Worm (Caenorhabditis elegans) whole organism, mixed stage, embryonic: Measurements from ENCODE around the gene fbxa-15.

ENCODE experiments used
- M03D4.4 ChIP-seq: sonication (generic microtip); optimal IDR thresholded peaks from 2 replicates; lab custom pipeline; 2017; ENCODE audit warnings: mild to moderate bottlenecking, missing genetic modification characterization, missing compliant biosample characterization
- bed-3 ChIP-seq: fragments of 200-800 bp; sonication (Bioruptor generic); optimal IDR thresholded peaks from 3 replicates; lab custom pipeline; 2018; ENCODE audit warnings: mild to moderate bottlenecking, missing genetic modification characterization, moderate library complexity, missing compliant biosample characterization
- blmp-1 ChIP-seq: fragments of 150-350 bp; optimal IDR thresholded peaks from 2 replicates; lab custom pipeline; 2014; ENCODE audit warnings: missing biosample characterization, missing genetic modification characterization
- ceh-39 ChIP-seq: fragments of 150-350 bp; optimal IDR thresholded peaks from 2 replicates; lab custom pipeline; 2014; ENCODE audit warnings: missing biosample characterization, missing genetic modification characterization
- ceh-43 ChIP-seq: fragments of 200-800 bp; sonication (Bioruptor generic); optimal IDR thresholded peaks from 2 replicates; lab custom pipeline; 2018; ENCODE audit warnings: mild to moderate bottlenecking, missing genetic modification characterization, moderate library complexity, missing compliant biosample characterization
- ceh-83 ChIP-seq: fragments of 200-800 bp; sonication (Bioruptor generic); optimal IDR thresholded peaks from 2 replicates; lab custom pipeline; 2018; ENCODE audit warnings: mild to moderate bottlenecking, missing genetic modification characterization, missing compliant biosample characterization
- ces-1 ChIP-seq: fragments of 150-350 bp; optimal IDR thresholded peaks from 2 replicates; lab custom pipeline; 2014; ENCODE audit warnings: missing biosample characterization, missing genetic modification reagents, missing genetic modification characterization
- cnd-1 ChIP-seq: fragments of 200-800 bp; sonication (Bioruptor generic); optimal IDR thresholded peaks from 2 replicates; lab custom pipeline; 2018; ENCODE audit warnings: mild to moderate bottlenecking, missing genetic modification characterization, missing compliant biosample characterization
- drap-1 ChIP-seq: fragments of 200-800 bp; sonication (Bioruptor generic); optimal IDR thresholded peaks from 3 replicates; lab custom pipeline; 2018; ENCODE audit warnings: mild to moderate bottlenecking, missing genetic modification characterization, missing compliant biosample characterization
- elt-3 ChIP-seq: fragments of 150-350 bp; optimal IDR thresholded peaks from 2 replicates; lab custom pipeline; 2014; ENCODE audit warnings: missing biosample characterization, missing genetic modification characterization
- flh-1 ChIP-seq: fragments of 200-800 bp; sonication (Bioruptor generic); optimal IDR thresholded peaks from 2 replicates; lab custom pipeline; 2018; ENCODE audit warnings: mild to moderate bottlenecking, missing genetic modification characterization, moderate library complexity, missing compliant biosample characterization
- ham-2 ChIP-seq: fragments of 200-800 bp; sonication (Bioruptor generic); optimal IDR thresholded peaks from 2 replicates; lab custom pipeline; 2018; ENCODE audit warnings: mild to moderate bottlenecking, missing genetic modification characterization, missing compliant biosample characterization
- hlh-1 ChIP-seq: fragments of 150-350 bp; optimal IDR thresholded peaks from 2 replicates; lab custom pipeline; 2014; ENCODE audit warnings: missing biosample characterization, missing genetic modification reagents, missing genetic modification characterization
- lsy-2 ChIP-seq: fragments of 150-350 bp; optimal IDR thresholded peaks from 2 replicates; lab custom pipeline; 2014; ENCODE audit warnings: missing biosample characterization, missing genetic modification characterization
- mab-5 ChIP-seq: fragments of 150-350 bp; optimal IDR thresholded peaks from 2 replicates; lab custom pipeline; 2014; ENCODE audit warnings: missing biosample characterization, missing genetic modification characterization
- mep-1 ChIP-seq: fragments of 150-350 bp; optimal IDR thresholded peaks from 2 replicates; lab custom pipeline; 2017; ENCODE audit warnings: missing biosample characterization, missing genetic modification reagents, missing genetic modification characterization, inconsistent platforms
- nhr-12 ChIP-seq: fragments of 150-350 bp; optimal IDR thresholded peaks from 2 replicates; lab custom pipeline; 2014; ENCODE audit warnings: missing biosample characterization, missing genetic modification characterization
- nhr-2 ChIP-seq: fragments of 150-350 bp; optimal IDR thresholded peaks from 2 replicates; lab custom pipeline; 2014; ENCODE audit warnings: missing biosample characterization, missing genetic modification characterization
- nhr-237 ChIP-seq: fragments of 150-350 bp; optimal IDR thresholded peaks from 2 replicates; lab custom pipeline; 2014; ENCODE audit warnings: missing biosample characterization, missing genetic modification characterization
- nhr-28 ChIP-seq: fragments of 150-350 bp; optimal IDR thresholded peaks from 2 replicates; lab custom pipeline; 2014; ENCODE audit warnings: missing biosample characterization, missing genetic modification characterization
- nhr-76 ChIP-seq: sonication (generic microtip); optimal IDR thresholded peaks from 2 replicates; lab custom pipeline; 2017; ENCODE audit warnings: missing biosample characterization, missing genetic modification characterization
- pha-4 ChIP-seq: fragments of 150-350 bp; optimal IDR thresholded peaks from 2 replicates; lab custom pipeline; 2018; ENCODE audit warnings: missing biosample characterization, missing genetic modification reagents, missing genetic modification characterization
- sem-2 ChIP-seq: fragments of 200-800 bp; sonication (Bioruptor generic); optimal IDR thresholded peaks from 2 replicates; lab custom pipeline; 2018; ENCODE audit warnings: mild to moderate bottlenecking, missing genetic modification characterization, missing compliant biosample characterization
- snpc-4 ChIP-seq: fragments of 150-350 bp; optimal IDR thresholded peaks from 2 replicates; lab custom pipeline; 2014; ENCODE audit warnings: missing biosample characterization, missing genetic modification characterization
- tbx-8 ChIP-seq: fragments of 200-800 bp; sonication (Bioruptor generic); optimal IDR thresholded peaks from 2 replicates; lab custom pipeline; 2018; ENCODE audit warnings: mild to moderate bottlenecking, missing genetic modification characterization, moderate library complexity, missing compliant biosample characterization
- unc-120 ChIP-seq: sonication (generic microtip); optimal IDR thresholded peaks from 2 replicates; lab custom pipeline; 2017; ENCODE audit warnings: missing genetic modification characterization, missing compliant biosample characterization; ENCODE audit not compliant: poor library complexity, severe bottlenecking
- unc-39 ChIP-seq: fragments of 150-350 bp; optimal IDR thresholded peaks from 2 replicates; lab custom pipeline; 2014; ENCODE audit warnings: missing biosample characterization, missing genetic modification characterization
- unc-62 ChIP-seq: fragments of 150-350 bp; optimal IDR thresholded peaks from 2 replicates; lab custom pipeline; 2014; ENCODE audit warnings: missing biosample characterization, missing genetic modification reagents, missing genetic modification characterization
- zip-8 ChIP-seq: fragments of 150-350 bp; optimal IDR thresholded peaks from 2 replicates; lab custom pipeline; 2014; ENCODE audit warnings: missing biosample characterization, missing genetic modification characterization
- ztf-11 ChIP-seq: fragments of 150-350 bp; optimal IDR thresholded peaks from 2 replicates; lab custom pipeline; 2014; ENCODE audit warnings: missing biosample characterization, missing genetic modification characterization

fbxa-15 gene

ce11 chrIII:1303414-1303813 is 18.0 kb downstream of the fbxa-15 start, which contains the start of gene fbxa-75:
Gene fbxa-75 (plus strand): TSS chrIII:1303714.
- no peak for TF ChIP-seq cnd-1 (tag; lab: Kevin White, UChicago)
- TF ChIP-seq nhr-76, result no peak
- no peak for TF ChIP-seq bed-3 (GFP tag; lab: Kevin White, UChicago)
- TF ChIP-seq, all 35 proteins: peak for 0

- TF ChIP-seq pha-4 (tag; lab: Kevin White, UChicago), result no peak
- no peak for TF ChIP-seq sem-2 (GFP tag; lab: Kevin White, UChicago)
- TF ChIP-seq nhr-2 (tag; lab: Kevin White, UChicago), result no peak
- no peak for TF ChIP-seq drap-1 (GFP tag; lab: Kevin White, UChicago)
- no peak for TF ChIP-seq ceh-83 (GFP tag; lab: Kevin White, UChicago)
- TF ChIP-seq elt-3, result no peak
- no peak for TF ChIP-seq ces-1 (GFP tag; lab: Kevin White, UChicago)
- TF ChIP-seq lsy-2 (tag; lab: Kevin White, UChicago), result no peak
- no peak for TF ChIP-seq mep-1
These were observed 23.9 kb downstream of the fbxa-15 start, which contains the start of gene fbxa-28 for ce11 chrIII:1297604-1298003. Gene fbxa-28 (plus strand): TSS chrIII:1297904.

ce11 chrIII:1295149-1295716 is 26.2 kb downstream of the fbxa-15 start, which contains the start of gene fbxa-35:
Gene fbxa-35 (plus strand): TSS chrIII:1295666.
- TF ChIP-seq tbx-8 (GFP tag; lab: Kevin White, UChicago) (no peak), nhr-2 (tag; lab: Kevin White, UChicago) (no peak), nhr-76 (no peak), snpc-4 (no peak), mab-5 (tag; lab: Kevin White, UChicago) (no peak), nhr-237 (tag; lab: Kevin White, UChicago) (no peak), pha-4 (tag; lab: Kevin White, UChicago) (no peak), ham-2 (GFP tag; lab: Kevin White, UChicago) (no peak), mep-1 (no peak), ceh-83 (GFP tag; lab: Kevin White, UChicago) (no peak), ceh-39 (tag; lab: Kevin White, UChicago) (no peak), lsy-2 (tag; lab: Kevin White, UChicago) (no peak)

ce11 chrIII:1293135-1293534 is 28.3 kb downstream of the fbxa-15 start, which contains the start of gene fbxa-36:
Gene fbxa-36 (minus strand): TSS chrIII:1293235.
- TF ChIP-seq flh-1 (GFP tag; lab: Kevin White, UChicago) (no peak), ceh-43 (no peak), nhr-12 (tag; lab: Kevin White, UChicago) (no peak), unc-120 (tag; lab: Kevin White, UChicago) (no peak), cnd-1 (tag; lab: Kevin White, UChicago) (no peak), unc-62 (GFP tag; lab: Kevin White, UChicago) (no peak)

ce11 chrIII:1289139-1289538 is 32.3 kb downstream of the fbxa-15 start:
- no peak for TF ChIP-seq ham-2 (GFP tag; lab: Kevin White, UChicago)
- no peak for TF ChIP-seq zip-8 (tag; lab: Kevin White, UChicago)
- TF ChIP-seq sem-2 (GFP tag; lab: Kevin White, UChicago), result no peak
- TF ChIP-seq M03D4.4 (tag; lab: Kevin White, UChicago), result no peak
- no peak for TF ChIP-seq unc-39
- no peak for TF ChIP-seq ztf-11 (tag; lab: Kevin White, UChicago)
- TF ChIP-seq nhr-28, result no peak
- no peak for TF ChIP-seq hlh-1 (tag; lab: Kevin White, UChicago)
- TF ChIP-seq ceh-83 (GFP tag; lab: Kevin White, UChicago), result no peak
- no peak for TF ChIP-seq nhr-76
- no peak for TF ChIP-seq cnd-1 (tag; lab: Kevin White, UChicago)
- TF ChIP-seq unc-62 (GFP tag; lab: Kevin White, UChicago), result no peak
- TF ChIP-seq elt-3, result no peak
- no peak for TF ChIP-seq blmp-1 (tag; lab: Kevin White, UChicago)
- TF ChIP-seq ceh-43, result no peak
- TF ChIP-seq snpc-4, result no peak
- TF ChIP-seq mep-1, result no peak
